Worm (Caenorhabditis elegans) whole organism, young adult: ENCODE measurements around the gene F26F12.3.
A peak's percentile ranks its signal among the peaks of the same experiment; 100 is the strongest.

Experiments used
- B0261.1 ChIP-seq: sonication (generic microtip); optimal IDR thresholded peaks from 2 replicates; lab custom pipeline; 2016; ENCODE audit warnings: mild to moderate bottlenecking, missing genetic modification characterization, moderate library complexity, missing compliant biosample characterization
- B0336.3 ChIP-seq: fragments of 200-800 bp; sonication (Bioruptor generic); IDR thresholded peaks from 2 replicates; pipeline ENCODE4 v1.3.6; 2022; ENCODE audit warnings: missing genetic modification characterization, missing compliant biosample characterization
- F22D6.2 ChIP-seq: sonication (generic microtip); optimal IDR thresholded peaks from 2 replicates; lab custom pipeline; 2016; ENCODE audit warnings: mild to moderate bottlenecking, missing genetic modification characterization, missing compliant biosample characterization
- F37B4.10 ChIP-seq: fragments of 200-800 bp; sonication (Bioruptor generic); IDR thresholded peaks from 2 replicates; pipeline ENCODE4 v1.3.6; 2022; ENCODE audit warnings: missing genetic modification characterization, missing compliant biosample characterization
- F39B2.1 ChIP-seq: fragments of 200-800 bp; sonication (Bioruptor generic); IDR thresholded peaks from 2 replicates; pipeline ENCODE4 v1.3.6; 2022; ENCODE audit warnings: missing genetic modification reagents, missing genetic modification characterization, missing compliant biosample characterization
- F52B5.7 ChIP-seq: sonication (generic microtip); optimal IDR thresholded peaks from 2 replicates; lab custom pipeline; 2016; ENCODE audit warnings: mild to moderate bottlenecking, missing genetic modification characterization, missing compliant biosample characterization
- F57C9.4 ChIP-seq: sonication (generic microtip); optimal IDR thresholded peaks from 2 replicates; lab custom pipeline; 2017; ENCODE audit warnings: mild to moderate bottlenecking, missing genetic modification characterization, missing compliant biosample characterization
- K11D2.4 ChIP-seq: fragments of 200-800 bp; sonication (Bioruptor generic); IDR thresholded peaks from 2 replicates; pipeline ENCODE4 v1.3.6; 2022; ENCODE audit warnings: missing genetic modification reagents, missing genetic modification characterization, missing compliant biosample characterization
- T07F8.4 ChIP-seq: sonication (generic microtip); optimal IDR thresholded peaks from 2 replicates; lab custom pipeline; 2016; ENCODE audit warnings: mild to moderate bottlenecking, missing genetic modification characterization, moderate library complexity, missing compliant biosample characterization
- Y67H2A.10 ChIP-seq: fragments of 200-800 bp; sonication (Bioruptor generic); conservative IDR thresholded peaks from 2 replicates; pipeline ENCODE4 v1.3.6; 2022; ENCODE audit warnings: missing genetic modification reagents, missing genetic modification characterization, missing compliant biosample characterization
- ama-1 ChIP-seq, 3 experiments: fragments of 150-350 bp in 1 of 3; sonication (generic microtip) in 2 of 3; optimal IDR thresholded peaks; 2 replicates each; lab custom pipeline; 2014 to 2018; ENCODE audit warnings: missing biosample characterization in 2 of 3, missing genetic modification characterization in 2 of 3, missing genetic modification reagents in 2 of 3
- aptf-3 ChIP-seq: fragments of 200-800 bp; sonication (Bioruptor generic); IDR thresholded peaks from 2 replicates; pipeline ENCODE4 v1.3.6; 2022; ENCODE audit warnings: missing genetic modification characterization, missing compliant biosample characterization
- attf-3 ChIP-seq: fragments of 200-800 bp; sonication (Bioruptor generic); conservative IDR thresholded peaks from 2 replicates; pipeline ENCODE4 v1.3.6; 2022; ENCODE audit warnings: missing genetic modification reagents, missing genetic modification characterization, missing compliant biosample characterization
- attf-5 ChIP-seq: fragments of 200-800 bp; sonication (Bioruptor generic); optimal IDR thresholded peaks from 2 replicates; lab custom pipeline; 2018; ENCODE audit warnings: mild to moderate bottlenecking, missing genetic modification characterization, missing compliant biosample characterization
- cebp-2 ChIP-seq: fragments of 200-800 bp; sonication (Bioruptor generic); IDR thresholded peaks from 2 replicates; pipeline ENCODE4 v1.3.6; 2022; ENCODE audit warnings: missing genetic modification characterization, missing compliant biosample characterization
- ceh-100 ChIP-seq: fragments of 200-800 bp; sonication (Bioruptor generic); IDR thresholded peaks from 2 replicates; pipeline ENCODE4 v1.3.6; 2022; ENCODE audit warnings: missing genetic modification reagents, missing genetic modification characterization, missing compliant biosample characterization
- ceh-58 ChIP-seq: fragments of 200-800 bp; sonication (Bioruptor generic); IDR thresholded peaks from 2 replicates; pipeline ENCODE4 v1.3.6; 2022; ENCODE audit warnings: missing genetic modification characterization, missing compliant biosample characterization
- die-1 ChIP-seq: sonication (generic microtip); optimal IDR thresholded peaks from 2 replicates; lab custom pipeline; 2016; ENCODE audit warnings: missing genotype, mild to moderate bottlenecking, missing genetic modification characterization, missing compliant biosample characterization
- dpff-1 ChIP-seq: sonication (generic microtip); optimal IDR thresholded peaks from 2 replicates; lab custom pipeline; 2017; ENCODE audit warnings: mild to moderate bottlenecking, missing genetic modification characterization, missing compliant biosample characterization
- egl-44 ChIP-seq: fragments of 200-800 bp; sonication (Bioruptor generic); IDR thresholded peaks from 2 replicates; pipeline ENCODE4 v1.3.6; 2022; ENCODE audit warnings: missing genetic modification reagents, missing genetic modification characterization, missing compliant biosample characterization
- ekl-4 ChIP-seq: fragments of 200-800 bp; sonication (Bioruptor generic); IDR thresholded peaks from 2 replicates; pipeline ENCODE4 v1.3.6; 2022; ENCODE audit warnings: missing genetic modification reagents, missing genetic modification characterization, missing compliant biosample characterization
- gei-17 ChIP-seq: fragments of 200-800 bp; sonication (Bioruptor generic); optimal IDR thresholded peaks from 2 replicates; lab custom pipeline; 2018; ENCODE audit warnings: mild to moderate bottlenecking, missing genetic modification characterization, missing compliant biosample characterization
- him-1 ChIP-seq: sonication (generic microtip); optimal IDR thresholded peaks from 2 replicates; lab custom pipeline; 2016; ENCODE audit warnings: missing genotype, missing genetic modification reagents, missing genetic modification characterization, missing compliant biosample characterization
- hmg-1.2 ChIP-seq: fragments of 200-800 bp; sonication (Bioruptor generic); IDR thresholded peaks from 2 replicates; pipeline ENCODE4 v1.3.6; 2022; ENCODE audit warnings: missing genetic modification reagents, missing genetic modification characterization, missing compliant biosample characterization
- let-607 ChIP-seq, 2 experiments: fragments of 200-800 bp in 1 of 2; sonication (Bioruptor generic) in 1 of 2; sonication (generic microtip) in 1 of 2; optimal IDR thresholded peaks; 2 replicates each; lab custom pipeline; 2016 to 2018; ENCODE audit warnings: mild to moderate bottlenecking in 2 of 2, missing compliant biosample characterization in 2 of 2, missing genetic modification characterization in 2 of 2, moderate library complexity in 2 of 2, missing genotype in 1 of 2
- lin-26 ChIP-seq: fragments of 200-800 bp; sonication (Bioruptor generic); IDR thresholded peaks from 2 replicates; pipeline ENCODE4 v1.3.6; 2022; ENCODE audit warnings: missing genetic modification reagents, missing genetic modification characterization, missing compliant biosample characterization
- lin-54 ChIP-seq: fragments of 200-800 bp; sonication (Bioruptor generic); optimal IDR thresholded peaks from 2 replicates; lab custom pipeline; 2018; ENCODE audit warnings: mild to moderate bottlenecking, missing genetic modification characterization, missing compliant biosample characterization
- madf-3 ChIP-seq: fragments of 200-800 bp; sonication (Bioruptor generic); IDR thresholded peaks from 2 replicates; pipeline ENCODE4 v1.3.6; 2022; ENCODE audit warnings: missing genetic modification reagents, missing genetic modification characterization, missing compliant biosample characterization
- madf-6 ChIP-seq: fragments of 200-800 bp; sonication (Bioruptor generic); IDR thresholded peaks from 2 replicates; pipeline ENCODE4 v1.3.6; 2022; ENCODE audit warnings: missing genetic modification reagents, missing genetic modification characterization, missing compliant biosample characterization
- mel-28 ChIP-seq: sonication (generic microtip); optimal IDR thresholded peaks from 2 replicates; lab custom pipeline; 2016; ENCODE audit warnings: borderline replicate concordance, mild to moderate bottlenecking, missing genetic modification characterization, missing compliant biosample characterization
- nfya-1 ChIP-seq: sonication (generic microtip); optimal IDR thresholded peaks from 2 replicates; lab custom pipeline; 2017; ENCODE audit warnings: antibody characterized with exemption, missing compliant biosample characterization, missing genetic modification characterization, borderline replicate concordance; ENCODE audit not compliant: insufficient read depth
- nfyb-1 ChIP-seq: fragments of 200-800 bp; sonication (Bioruptor generic); IDR thresholded peaks from 2 replicates; pipeline ENCODE4 v1.3.6; 2022; ENCODE audit warnings: missing genetic modification reagents, missing genetic modification characterization, missing compliant biosample characterization
- nhr-90 ChIP-seq: sonication (generic microtip); optimal IDR thresholded peaks from 2 replicates; lab custom pipeline; 2016; ENCODE audit warnings: missing genotype, mild to moderate bottlenecking, missing genetic modification characterization, missing compliant biosample characterization
- sdz-38 ChIP-seq: sonication (generic microtip); optimal IDR thresholded peaks from 2 replicates; lab custom pipeline; 2016; ENCODE audit warnings: missing genotype, missing genetic modification characterization, missing compliant biosample characterization
- snpc-1.1 ChIP-seq: sonication (generic microtip); optimal IDR thresholded peaks from 2 replicates; lab custom pipeline; 2017; ENCODE audit warnings: missing genetic modification characterization, mild to moderate bottlenecking, missing compliant biosample characterization, antibody characterized with exemption, moderate library complexity, missing genotype, missing genetic modification reagents; ENCODE audit not compliant: insufficient read depth
- snpc-3.4 ChIP-seq: sonication (generic microtip); optimal IDR thresholded peaks from 2 replicates; lab custom pipeline; 2017; ENCODE audit warnings: missing genetic modification characterization, mild to moderate bottlenecking, missing compliant biosample characterization, antibody characterized with exemption, moderate library complexity, missing genotype, missing genetic modification reagents
- snpc-4 ChIP-seq, 5 experiments: fragments of 150-350 bp in 1 of 5; sonication (generic microtip) in 4 of 5; optimal IDR thresholded peaks; 2 replicates each; lab custom pipeline; 2014 to 2018; ENCODE audit warnings: missing genetic modification characterization in 5 of 5, missing biosample characterization in 3 of 5, antibody characterized with exemption in 2 of 5, mild to moderate bottlenecking in 2 of 5, missing compliant biosample characterization in 2 of 5, missing genotype in 2 of 5, moderate library complexity in 2 of 5, missing genetic modification reagents in 1 of 5
- somi-1 ChIP-seq: fragments of 200-800 bp; sonication (Bioruptor generic); optimal IDR thresholded peaks from 2 replicates; lab custom pipeline; 2018; ENCODE audit warnings: mild to moderate bottlenecking, missing genetic modification characterization, missing compliant biosample characterization
- tbx-9 ChIP-seq: sonication (generic microtip); optimal IDR thresholded peaks from 2 replicates; lab custom pipeline; 2016; ENCODE audit warnings: borderline replicate concordance, missing genetic modification characterization, inconsistent platforms, missing compliant biosample characterization
- unc-130 ChIP-seq: sonication (generic microtip); optimal IDR thresholded peaks from 2 replicates; lab custom pipeline; 2016; ENCODE audit warnings: missing genetic modification reagents, missing genetic modification characterization, missing compliant biosample characterization
- unc-62 ChIP-seq: fragments of 150-350 bp; optimal IDR thresholded peaks from 2 replicates; lab custom pipeline; 2014; ENCODE audit warnings: missing biosample characterization, missing genetic modification reagents, missing genetic modification characterization
- xnd-1 ChIP-seq: sonication (generic microtip); optimal IDR thresholded peaks from 2 replicates; lab custom pipeline; 2016; ENCODE audit warnings: missing genotype, missing genetic modification reagents, missing genetic modification characterization, missing compliant biosample characterization
- zfh-2 ChIP-seq: fragments of 200-800 bp; sonication (Bioruptor generic); conservative IDR thresholded peaks from 2 replicates; pipeline ENCODE4 v1.3.6; 2022; ENCODE audit warnings: missing genetic modification reagents, missing genetic modification characterization, missing compliant biosample characterization
- ztf-26 ChIP-seq: sonication (generic microtip); optimal IDR thresholded peaks from 2 replicates; lab custom pipeline; 2017; ENCODE audit warnings: missing genetic modification characterization, missing compliant biosample characterization
- ztf-6 ChIP-seq: fragments of 200-800 bp; sonication (Bioruptor generic); IDR thresholded peaks from 2 replicates; pipeline ENCODE4 v1.3.6; 2022; ENCODE audit warnings: missing genetic modification reagents, missing genetic modification characterization, missing compliant biosample characterization

F26F12.3 gene

DNA sequence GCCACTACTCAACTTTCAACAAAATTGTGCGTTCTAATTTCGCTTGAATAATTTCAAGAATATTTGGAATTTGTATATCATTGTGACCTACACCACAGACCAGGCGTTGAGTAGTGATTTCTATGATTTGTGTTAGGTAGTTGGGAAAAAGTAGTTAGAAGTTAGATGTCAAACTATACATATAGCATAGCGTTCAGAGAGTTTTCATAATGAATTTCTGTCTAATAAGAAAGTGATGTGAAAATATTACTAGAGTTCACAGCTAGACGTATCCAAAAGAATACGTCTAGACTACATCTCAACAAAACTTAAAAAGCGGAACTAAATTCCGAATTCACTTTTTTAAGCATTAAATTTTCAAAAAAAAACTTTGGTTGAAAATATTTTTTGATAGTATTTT is 10.1 kb downstream of the F26F12.3 start (continued):
- TF ChIP-seq xnd-1 (tag; lab: Kevin White, UChicago) (no peak), let-607 (tag; optimal IDR thresholded peaks at IDR 0.05; lab: Kevin White, UChicago) (no peak), sdz-38 (no peak), nfya-1 (tag; lab: Kevin White, UChicago) (no peak), unc-62 (GFP tag; lab: Kevin White, UChicago) (no peak), B0261.1 (tag; lab: Kevin White, UChicago) (no peak)

ce11 chrV:5833531-5833930 is 12.0 kb downstream of the F26F12.3 start, which contains the start of gene srh-76:
Gene srh-76, plus strand, starts transcription at chrV:5833831.
- TF ChIP-seq ekl-4 (no peak), snpc-3.4 (tag; lab: Kevin White, UChicago) (no peak), gei-17 (GFP tag; lab: Kevin White, UChicago) (no peak), ceh-100 (GFP tag; lab: Robert Waterston, UW) (no peak), aptf-3 (GFP tag; lab: Robert Waterston, UW) (no peak), egl-44 (GFP tag; lab: Robert Waterston, UW) (no peak), F57C9.4 (no peak), unc-130 (no peak), K11D2.4 (GFP tag; lab: Robert Waterston, UW) (no peak), lin-26 (GFP tag; lab: Robert Waterston, UW) (no peak), hmg-1.2 (GFP tag; lab: Robert Waterston, UW) (no peak), tbx-9 (no peak), F39B2.1 (GFP tag; lab: Robert Waterston, UW) (no peak)

ce11 chrV:5832799-5833198 is 12.7 kb downstream of the F26F12.3 start:
- TF ChIP-seq Y67H2A.10 (GFP tag; lab: Robert Waterston, UW) (no peak), ztf-26 (tag; lab: Kevin White, UChicago) (peak; percentile 0), F37B4.10 (no peak), B0336.3 (GFP tag; lab: Robert Waterston, UW) (peak; percentile 61), snpc-4 (GFP tag; optimal IDR thresholded peaks at IDR 0.05; lab: Kevin White, UChicago) (no peak), snpc-4 (tag; optimal IDR thresholded peaks at IDR 0.05; lab: Kevin White, UChicago) (peak in 1 of 4 experiments; percentile 5), ztf-6 (no peak), ceh-58 (GFP tag; lab: Robert Waterston, UW) (0 out of 2 replicates have a peak, but pooled peaks have one; percentile 18), mel-28 (tag; lab: Kevin White, UChicago) (no peak), zfh-2 (no peak), T07F8.4 (tag; lab: Kevin White, UChicago) (no peak), F22D6.2 (tag; lab: Kevin White, UChicago) (peak; percentile 13), attf-5 (GFP tag; lab: Kevin White, UChicago) (no peak), die-1 (tag; lab: Kevin White, UChicago) (peak; percentile 39), dpff-1 (tag; lab: Kevin White, UChicago) (no peak), egl-44 (GFP tag; lab: Robert Waterston, UW) (no peak), lin-54 (peak; percentile 15), cebp-2 (GFP tag; lab: Robert Waterston, UW) (no peak), madf-3 (GFP tag; lab: Robert Waterston, UW) (0 out of 2 replicates have a peak, but pooled peaks have one; percentile 38), him-1 (tag; lab: Kevin White, UChicago) (no peak), ama-1 (optimal IDR thresholded peaks at IDR 0.05; lab: Kevin White, UChicago) (no peak), ama-1 (GFP tag; optimal IDR thresholded peaks at IDR 0.05; lab: Kevin White, UChicago) (peak in 1 of 2 experiments; percentile 56), F52B5.7 (no peak), attf-3 (GFP tag; lab: Robert Waterston, UW) (no peak), snpc-1.1 (tag; lab: Kevin White, UChicago) (no peak), madf-6 (GFP tag; lab: Robert Waterston, UW) (peak; percentile 58), nhr-90 (tag; lab: Kevin White, UChicago) (no peak), somi-1 (GFP tag; lab: Kevin White, UChicago) (peak; percentile 67), snpc-3.4 (tag; lab: Kevin White, UChicago) (no peak), nfyb-1 (GFP tag; lab: Robert Waterston, UW) (peak; percentile 55; the same call in 1 of the 2 replicates)
